Fruit fly (Drosophila melanogaster) whole organism, embryonic: ENCODE data around the gene Crtc.
A peak's percentile ranks its signal among the peaks of the same experiment; 100 is the strongest.

Source experiments
- CG10267 ChIP-seq: fragments of 200-800 bp; sonication (Bioruptor generic); optimal IDR thresholded peaks from 2 replicates; lab custom pipeline; 2018; ENCODE audit warnings: missing biosample characterization, mild to moderate bottlenecking, missing genetic modification characterization, moderate library complexity
- CG10366 ChIP-seq: fragments of 200-800 bp; sonication (Bioruptor generic); IDR thresholded peaks from 2 replicates; pipeline ENCODE4 v1.3.6; 2022; ENCODE audit warnings: missing biosample characterization, missing genetic modification characterization
- CG12236 ChIP-seq: fragments of 200-800 bp; sonication (Bioruptor generic); optimal IDR thresholded peaks from 2 replicates; lab custom pipeline; 2016; ENCODE audit warnings: missing biosample characterization, missing genetic modification characterization
- CG12659 ChIP-seq: fragments of 200-800 bp; sonication (Bioruptor generic); optimal IDR thresholded peaks from 3 replicates; lab custom pipeline; 2017; ENCODE audit warnings: mild to moderate bottlenecking, missing biosample characterization, missing genetic modification reagents, missing genetic modification characterization
- CG12744 ChIP-seq: fragments of 200-800 bp; sonication (Bioruptor generic); optimal IDR thresholded peaks from 2 replicates; lab custom pipeline; 2016; ENCODE audit warnings: missing biosample characterization, missing genetic modification characterization
- CG12769 ChIP-seq: fragments of 200-800 bp; sonication (Bioruptor generic); optimal IDR thresholded peaks from 2 replicates; lab custom pipeline; 2019; ENCODE audit warnings: missing biosample characterization, mild to moderate bottlenecking, missing genetic modification characterization, moderate library complexity
- CG15601 ChIP-seq: fragments of 200-800 bp; sonication (Bioruptor generic); optimal IDR thresholded peaks from 3 replicates; lab custom pipeline; 2019; ENCODE audit warnings: missing biosample characterization, mild to moderate bottlenecking, missing genetic modification characterization, moderate library complexity
- CG1792 ChIP-seq: fragments of 200-800 bp; sonication (Bioruptor generic); optimal IDR thresholded peaks from 2 replicates; lab custom pipeline; 2016; ENCODE audit warnings: missing biosample characterization, missing genetic modification characterization
- CG18764 ChIP-seq: fragments of 200-800 bp; sonication (Bioruptor generic); optimal IDR thresholded peaks from 3 replicates; lab custom pipeline; 2016; ENCODE audit warnings: missing biosample characterization, missing genetic modification characterization
- CG2199 ChIP-seq: fragments of 200-800 bp; sonication (Bioruptor generic); IDR thresholded peaks from 3 replicates; pipeline ENCODE4 v1.3.6; 2022; ENCODE audit warnings: missing biosample characterization, missing genetic modification characterization
- CG3407 ChIP-seq: fragments of 200-800 bp; sonication (Bioruptor generic); optimal IDR thresholded peaks from 2 replicates; lab custom pipeline; 2018; ENCODE audit warnings: missing biosample characterization, mild to moderate bottlenecking, missing genetic modification characterization
- CG43689 ChIP-seq: fragments of 200-800 bp; sonication (Bioruptor generic); IDR thresholded peaks from 2 replicates; pipeline ENCODE4 v1.3.6; 2022; ENCODE audit warnings: missing biosample characterization, missing genetic modification characterization
- CG4424 ChIP-seq: fragments of 200-800 bp; sonication (Bioruptor generic); optimal IDR thresholded peaks from 3 replicates; lab custom pipeline; 2016; ENCODE audit warnings: missing biosample characterization, missing genetic modification characterization
- CG5180 ChIP-seq: fragments of 200-800 bp; sonication (Bioruptor generic); optimal IDR thresholded peaks from 3 replicates; lab custom pipeline; 2017; ENCODE audit warnings: missing biosample characterization, missing genetic modification characterization, mild to moderate bottlenecking, moderate library complexity, missing genetic modification reagents
- D19B ChIP-seq: fragments of 200-800 bp; sonication (Bioruptor generic); optimal IDR thresholded peaks from 2 replicates; lab custom pipeline; 2017; ENCODE audit warnings: missing biosample characterization, mild to moderate bottlenecking, missing genetic modification characterization
- Dip2 ChIP-seq: fragments of 200-800 bp; sonication (Bioruptor generic); IDR thresholded peaks from 2 replicates; pipeline ENCODE4 v1.3.6; 2022; ENCODE audit warnings: missing biosample characterization, missing genetic modification characterization
- Fer1 ChIP-seq: fragments of 200-800 bp; sonication (Bioruptor generic); optimal IDR thresholded peaks from 2 replicates; lab custom pipeline; 2017; ENCODE audit warnings: missing biosample characterization, mild to moderate bottlenecking, missing genetic modification characterization
- HmgZ ChIP-seq: fragments of 200-800 bp; sonication (Bioruptor generic); optimal IDR thresholded peaks from 2 replicates; lab custom pipeline; 2018; ENCODE audit warnings: missing biosample characterization, mild to moderate bottlenecking, missing genetic modification characterization
- Hr39 ChIP-seq: fragments of >200 bp; optimal IDR thresholded peaks from 2 replicates; lab custom pipeline; 2017
- Hr51 ChIP-seq, 2 experiments: fragments of 200-800 bp; sonication (Bioruptor generic); optimal IDR thresholded peaks; 2 replicates in 1 of 2; 3 replicates in 1 of 2; lab custom pipeline; 2016 to 2018; ENCODE audit warnings: missing biosample characterization in 2 of 2, missing genetic modification characterization in 2 of 2, mild to moderate bottlenecking in 1 of 2, moderate library complexity in 1 of 2
- Hsf ChIP-seq: fragments of 200-800 bp; sonication (Bioruptor generic); optimal IDR thresholded peaks from 3 replicates; lab custom pipeline; 2016; ENCODE audit warnings: missing biosample characterization, missing genetic modification characterization
- NC2α ChIP-seq: fragments of 200-800 bp; sonication (Bioruptor generic); optimal IDR thresholded peaks from 2 replicates; lab custom pipeline; 2016; ENCODE audit warnings: missing biosample characterization, missing genetic modification characterization
- Nf-YC ChIP-seq: fragments of 200-800 bp; optimal IDR thresholded peaks from 3 replicates; lab custom pipeline; 2019; ENCODE audit warnings: missing biosample characterization, mild to moderate bottlenecking, missing genetic modification characterization, moderate library complexity
- bcd ChIP-seq: fragments of 200-800 bp; sonication (Bioruptor generic); optimal IDR thresholded peaks from 2 replicates; lab custom pipeline; 2017; ENCODE audit warnings: missing biosample characterization, mild to moderate bottlenecking, missing genetic modification characterization
- bigmax ChIP-seq: fragments of 200-800 bp; sonication (Bioruptor generic); optimal IDR thresholded peaks from 2 replicates; lab custom pipeline; 2018; ENCODE audit warnings: missing biosample characterization, mild to moderate bottlenecking, missing genetic modification characterization
- caup ChIP-seq: fragments of 200-800 bp; sonication (Bioruptor generic); optimal IDR thresholded peaks from 3 replicates; lab custom pipeline; 2017; ENCODE audit warnings: missing biosample characterization, mild to moderate bottlenecking, missing genetic modification characterization, moderate library complexity; ENCODE audit not compliant: severe bottlenecking
- cg ChIP-seq: fragments of 200-800 bp; sonication (Bioruptor generic); optimal IDR thresholded peaks from 3 replicates; lab custom pipeline; 2019; ENCODE audit warnings: missing biosample characterization, mild to moderate bottlenecking, missing genetic modification characterization, moderate library complexity
- crol ChIP-seq: fragments of 200-800 bp; sonication (Bioruptor generic); IDR thresholded peaks from 2 replicates; pipeline ENCODE4 v1.3.6; 2022; ENCODE audit warnings: missing biosample characterization, missing genetic modification characterization
- ewg ChIP-seq: fragments of 200-800 bp; sonication (Bioruptor generic); optimal IDR thresholded peaks from 3 replicates; lab custom pipeline; 2017; ENCODE audit warnings: mild to moderate bottlenecking, missing biosample characterization, missing genetic modification reagents, missing genetic modification characterization
- exex ChIP-seq: fragments of 200-800 bp; sonication (Bioruptor generic); optimal IDR thresholded peaks from 4 replicates; lab custom pipeline; 2018; ENCODE audit warnings: missing biosample characterization, mild to moderate bottlenecking, missing genetic modification characterization, moderate library complexity
- fd102C ChIP-seq: fragments of 200-800 bp; sonication (Bioruptor generic); optimal IDR thresholded peaks from 2 replicates; lab custom pipeline; 2018; ENCODE audit warnings: missing biosample characterization, mild to moderate bottlenecking, missing genetic modification characterization, moderate library complexity
- fd3F ChIP-seq: fragments of 200-800 bp; sonication (Bioruptor generic); optimal IDR thresholded peaks from 2 replicates; lab custom pipeline; 2018; ENCODE audit warnings: missing biosample characterization, mild to moderate bottlenecking, missing genetic modification characterization, moderate library complexity
- fd64A ChIP-seq: fragments of 200-800 bp; sonication (Bioruptor generic); optimal IDR thresholded peaks from 3 replicates; lab custom pipeline; 2018; ENCODE audit warnings: missing biosample characterization, mild to moderate bottlenecking, missing genetic modification characterization
- fru ChIP-seq: fragments of >200 bp; optimal IDR thresholded peaks from 2 replicates; lab custom pipeline; 2017
- gt ChIP-seq: fragments of 200-800 bp; sonication (Bioruptor generic); IDR thresholded peaks from 2 replicates; pipeline ENCODE4 v1.3.6; 2022; ENCODE audit warnings: missing biosample characterization, missing genetic modification characterization
- hbn ChIP-seq: fragments of 200-800 bp; sonication (Bioruptor generic); IDR thresholded peaks from 2 replicates; pipeline ENCODE4 v1.3.6; 2022; ENCODE audit warnings: missing biosample characterization, missing genetic modification characterization; ENCODE audit not compliant: partially characterized antibody
- insv ChIP-seq, 2 experiments: fragments of 200-800 bp; sonication (Bioruptor generic); optimal IDR thresholded peaks; 3 replicates each; lab custom pipeline; 2016 to 2018; ENCODE audit warnings: missing biosample characterization in 2 of 2, missing genetic modification characterization in 2 of 2
- inv ChIP-seq: fragments of 200-800 bp; sonication (Bioruptor generic); IDR thresholded peaks from 2 replicates; pipeline ENCODE4 v1.3.6; 2022; ENCODE audit warnings: missing biosample characterization, missing genetic modification characterization; ENCODE audit not compliant: partially characterized antibody
- otp ChIP-seq: fragments of 200-800 bp; sonication (Bioruptor generic); IDR thresholded peaks from 3 replicates; pipeline ENCODE4, ENCODE4 v1.3.6; 2022; ENCODE audit warnings: missing biosample characterization, missing genetic modification characterization
- pfk ChIP-seq: fragments of 200-800 bp; sonication (Bioruptor generic); optimal IDR thresholded peaks from 2 replicates; lab custom pipeline; 2018; ENCODE audit warnings: missing biosample characterization, mild to moderate bottlenecking, missing genetic modification characterization, moderate library complexity
- pros ChIP-seq: fragments of 200-800 bp; sonication (Bioruptor generic); optimal IDR thresholded peaks from 3 replicates; lab custom pipeline; 2019; ENCODE audit warnings: missing biosample characterization, mild to moderate bottlenecking, missing genetic modification characterization, moderate library complexity
- psq ChIP-seq: fragments of 200-800 bp; sonication (Bioruptor generic); optimal IDR thresholded peaks from 2 replicates; lab custom pipeline; 2017; ENCODE audit warnings: missing biosample characterization, missing genetic modification characterization
- pzg ChIP-seq: fragments of 200-800 bp; sonication (Bioruptor generic); optimal IDR thresholded peaks from 3 replicates; lab custom pipeline; 2018; ENCODE audit warnings: missing biosample characterization, mild to moderate bottlenecking, missing genetic modification characterization, moderate library complexity
- sd ChIP-seq: fragments of 200-800 bp; sonication (Bioruptor generic); optimal IDR thresholded peaks from 3 replicates; lab custom pipeline; 2018; ENCODE audit warnings: missing biosample characterization, mild to moderate bottlenecking, missing genetic modification characterization, moderate library complexity
- sob ChIP-seq: fragments of 200-800 bp; sonication (Bioruptor generic); IDR thresholded peaks from 2 replicates; pipeline ENCODE4 v1.3.6; 2022; ENCODE audit warnings: missing biosample characterization, missing genetic modification characterization
- ssp ChIP-seq: fragments of 200-800 bp; sonication (Bioruptor generic); IDR thresholded peaks from 2 replicates; pipeline ENCODE4 v1.3.6; 2022; ENCODE audit warnings: missing biosample characterization, missing genetic modification characterization
- vnd ChIP-seq: fragments of 200-800 bp; sonication (Bioruptor generic); IDR thresholded peaks from 3 replicates; pipeline ENCODE4 v1.3.6; 2022; ENCODE audit warnings: missing biosample characterization, missing genetic modification characterization; ENCODE audit not compliant: partially characterized antibody

Gene Crtc

dm6 chr3L:17653701-17654667 lies 15.1 kb downstream of the Crtc start, which contains the start of the genes Krn, Ndfip and CG7484 (continued):
- TF ChIP-seq CG10366 (GFP tag; lab: Robert Waterston, UW) (peak; percentile 80), CG12659 (GFP tag; lab: Kevin White, UChicago) (peak; percentile 96), insv (GFP tag; optimal IDR thresholded peaks at IDR 0.05; lab: Kevin White, UChicago) (peak in 1 of 2 experiments; percentile 71), CG10267 (peak; percentile 88), Fer1 (peak; percentile 81), NC2α (peak; percentile 47), bcd (peak; percentile 87), sd (peak; percentile 75), Hsf (GFP tag; lab: Kevin White, UChicago) (peak; percentile 90), crol (GFP tag; lab: Robert Waterston, UW) (no peak; the same call in 1 of the 2 replicates), bigmax (GFP tag; lab: Kevin White, UChicago) (no peak), CG3407 (peak; percentile 65), otp (GFP tag; lab: Robert Waterston, UW) (peak; percentile 53; the same call in 1 of the 3 replicates), exex (peak; percentile 73), hbn (GFP tag; lab: Robert Waterston, UW) (peak; percentile 95), sob (GFP tag; lab: Robert Waterston, UW) (peak; percentile 91), pzg (peak; percentile 76), CG15601 (tag; lab: Kevin White, UChicago) (peak; percentile 89), caup (GFP tag; lab: Kevin White, UChicago) (peak; percentile 79), CG12236 (GFP tag; lab: Kevin White, UChicago) (peak; percentile 46), CG12769 (tag; lab: Kevin White, UChicago) (peak; percentile 72), fru (lab: Kevin White, UChicago) (no peak), pfk (GFP tag; lab: Kevin White, UChicago) (no peak), CG12744 (peak; percentile 65), CG2199 (GFP tag; lab: Robert Waterston, UW) (no peak), gt (GFP tag; lab: Robert Waterston, UW) (peak; percentile 61; the same call in 1 of the 2 replicates), fd102C (GFP tag; lab: Kevin White, UChicago) (no peak), CG18764 (GFP tag; lab: Kevin White, UChicago) (peak; percentile 76), inv (GFP tag; lab: Robert Waterston, UW) (peak; percentile 97), psq (peak; percentile 73), Nf-YC (peak; percentile 86), fd3F (GFP tag; lab: Kevin White, UChicago) (peak; percentile 86), cg (peak; percentile 63), fd64A (no peak), Hr51 (GFP tag; optimal IDR thresholded peaks at IDR 0.05; lab: Kevin White, UChicago) (peak; percentile 87 to 91), D19B (GFP tag; lab: Kevin White, UChicago) (peak; percentile 67), CG43689 (GFP tag; lab: Robert Waterston, UW) (0 out of 2 replicates have a peak, but pooled peaks have one; percentile 16), pros (no peak), CG4424 (peak; percentile 88), CG5180 (GFP tag; lab: Kevin White, UChicago) (peak; percentile 37), vnd (GFP tag; lab: Robert Waterston, UW) (peak; percentile 97), ewg (GFP tag; lab: Kevin White, UChicago) (peak; percentile 76), Hr39 (lab: Kevin White, UChicago) (no peak), HmgZ (tag; lab: Kevin White, UChicago) (peak; percentile 89), ssp (GFP tag; lab: Robert Waterston, UW) (peak; percentile 84), CG1792 (no peak), Dip2 (GFP tag; lab: Robert Waterston, UW) (no peak)
